Worm (Caenorhabditis elegans) whole organism, L3 larva: ENCODE results near the gene VM106R.1.

Source experiments
- lsy-12 ChIP-seq: sonication (generic microtip); optimal IDR thresholded peaks from 2 replicates; lab custom pipeline; 2016; ENCODE audit warnings: mild to moderate bottlenecking, missing genetic modification characterization, missing compliant biosample characterization
- unc-62 ChIP-seq: fragments of 150-350 bp; sonication (generic microtip); optimal IDR thresholded peaks from 4 replicates; lab custom pipeline; 2014; ENCODE audit warnings: missing biosample characterization, missing genetic modification reagents, missing genetic modification characterization
- zag-1 ChIP-seq: fragments of 150-350 bp; optimal IDR thresholded peaks from 2 replicates; lab custom pipeline; 2014; ENCODE audit warnings: missing biosample characterization, missing genetic modification characterization

- TF ChIP-seq zag-1 (tag; lab: Kevin White, UChicago) (no peak), unc-62 (GFP tag; lab: Kevin White, UChicago) (no peak), lsy-12 (no peak)
These were observed 34.0 kb upstream of the VM106R.1 start for ce11 chrII:10862749-10863656.
